Worm (Caenorhabditis elegans) whole organism, L1 larva: ENCODE data around the gene gldi-5.

Experiments
- blmp-1 ChIP-seq: fragments of 150-350 bp; optimal IDR thresholded peaks from 2 replicates; lab custom pipeline; 2014; ENCODE audit warnings: missing biosample characterization, missing genetic modification characterization
- fos-1 ChIP-seq: fragments of 150-350 bp; optimal IDR thresholded peaks from 2 replicates; lab custom pipeline; 2014; ENCODE audit warnings: missing biosample characterization, missing genetic modification characterization
- lin-13 ChIP-seq: fragments of 150-350 bp; optimal IDR thresholded peaks from 2 replicates; lab custom pipeline; 2014; ENCODE audit warnings: missing biosample characterization, missing genetic modification reagents, missing genetic modification characterization
- mdl-1 ChIP-seq, 2 experiments: fragments of 150-350 bp; optimal IDR thresholded peaks; 2 replicates each; lab custom pipeline; 2014 to 2017; ENCODE audit warnings: missing biosample characterization in 2 of 2, missing genetic modification characterization in 2 of 2, inconsistent platforms in 1 of 2
- nhr-11 ChIP-seq: fragments of 150-350 bp; optimal IDR thresholded peaks from 2 replicates; lab custom pipeline; 2014; ENCODE audit warnings: missing biosample characterization, missing genetic modification characterization
- unc-62 ChIP-seq: fragments of 150-350 bp; optimal IDR thresholded peaks from 2 replicates; lab custom pipeline; 2014; ENCODE audit warnings: missing biosample characterization, missing genetic modification reagents, missing genetic modification characterization
- ztf-11 ChIP-seq, 2 experiments: sonication (generic microtip); optimal IDR thresholded peaks; 2 replicates each; lab custom pipeline; 2016 to 2017; ENCODE audit warnings: missing genetic modification characterization in 2 of 2, missing biosample characterization in 1 of 2, missing compliant biosample characterization in 1 of 2
- ztf-4 ChIP-seq: fragments of 150-350 bp; optimal IDR thresholded peaks from 2 replicates; lab custom pipeline; 2014; ENCODE audit warnings: missing biosample characterization, missing genetic modification characterization

ce11 chrIII:3701411-3702310 lies 24.6 kb downstream of the gldi-5 start, which contains the start of the genes pdi-1 and C14B1.2:
- TF ChIP-seq ztf-11 (tag; optimal IDR thresholded peaks at IDR 0.05; lab: Kevin White, UChicago) (no peak), fos-1 (no peak), ztf-4 (no peak), unc-62 (GFP tag; lab: Kevin White, UChicago) (no peak), lin-13 (GFP tag; lab: Kevin White, UChicago) (no peak), nhr-11 (tag; lab: Kevin White, UChicago) (no peak), mdl-1 (tag; optimal IDR thresholded peaks at IDR 0.05; lab: Kevin White, UChicago) (peak in 1 of 2 experiments; percentile 70), blmp-1 (tag; lab: Kevin White, UChicago) (peak; percentile 20)
